Worm (Caenorhabditis elegans): Measurements from ENCODE around the gene lin-23.

lin-23 gene

DNA sequence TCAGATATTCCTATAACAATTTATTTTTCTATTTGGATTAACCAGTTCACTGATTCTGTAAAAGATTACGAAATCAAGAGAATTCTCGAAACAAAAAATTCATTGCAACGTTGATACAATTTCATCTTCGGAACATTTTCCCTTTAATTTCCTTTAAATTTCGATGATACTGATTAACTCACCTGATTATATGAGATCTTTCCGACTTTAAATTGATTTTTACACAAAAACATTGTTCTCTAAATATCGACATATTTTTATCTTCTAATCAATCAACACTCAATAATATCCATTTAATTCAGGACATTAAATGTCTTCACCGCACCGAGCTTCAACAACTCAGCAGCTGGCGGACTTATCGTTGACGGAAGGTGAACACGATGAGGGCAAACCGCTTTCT is at the start of gene lin-23:
Gene lin-23 (plus strand): TSS at position 301 of the 400 bp plus-strand sequence.
- no peak for TF ChIP-seq ztf-25 (GFP tag; IDR thresholded peaks at IDR 0.05)
- no peak for TF ChIP-seq hsf-1 (GFP tag; IDR thresholded peaks at IDR 0.05)
- TF ChIP-seq nhr-179 (tag; optimal IDR thresholded peaks at IDR 0.05) = no peak
- TF ChIP-seq nfyb-1 (GFP tag; IDR thresholded peaks at IDR 0.05) = no peak
- no peak for TF ChIP-seq hmg-1.2 (GFP tag; IDR thresholded peaks at IDR 0.05)
- TF ChIP-seq let-607 (tag; optimal IDR thresholded peaks at IDR 0.05) = no peak
- no peak for TF ChIP-seq ekl-4 (GFP tag; IDR thresholded peaks at IDR 0.05)
- TF ChIP-seq bed-1 (GFP tag; IDR thresholded peaks at IDR 0.05) = no peak
- no peak for TF ChIP-seq lsy-27 (tag; optimal IDR thresholded peaks at IDR 0.05; ENCODE audit: borderline replicate concordance, insufficient read depth)
- TF ChIP-seq ztf-26 (tag; optimal IDR thresholded peaks at IDR 0.05) = no peak
- no peak for TF ChIP-seq egrh-3 (GFP tag; IDR thresholded peaks at IDR 0.05)

DNA sequence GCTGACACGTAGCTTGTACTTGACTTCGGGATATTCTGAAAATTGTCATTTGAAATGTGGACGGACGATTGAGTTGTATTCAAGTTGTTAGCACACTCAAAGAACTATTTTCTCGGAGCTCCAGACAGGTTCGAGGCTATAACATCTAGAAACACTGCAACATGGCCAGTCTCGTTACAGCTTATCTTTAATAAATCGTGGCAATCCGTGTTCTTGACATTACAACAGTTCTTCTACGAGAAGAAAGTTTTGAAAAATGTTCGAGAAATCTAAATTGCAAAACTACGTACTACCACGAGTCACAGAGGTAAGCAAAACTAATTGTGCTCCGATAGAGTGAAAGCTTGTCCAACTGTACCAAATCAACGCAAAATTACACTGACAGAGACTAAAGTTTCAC is 49.0 kb upstream of the lin-23 start:
- no peak for TF ChIP-seq ceh-58 (GFP tag; IDR thresholded peaks at IDR 0.05)
- no peak for TF ChIP-seq sptf-2 (GFP tag; optimal IDR thresholded peaks at IDR 0.05)
- TF ChIP-seq fkh-3 (tag; optimal IDR thresholded peaks at IDR 0.05) = no peak
- no peak for TF ChIP-seq nhr-80 (tag; optimal IDR thresholded peaks at IDR 0.05)
- TF ChIP-seq ztf-22 (GFP tag; optimal IDR thresholded peaks at IDR 0.05) = no peak
- TF ChIP-seq dpff-1 (tag; optimal IDR thresholded peaks at IDR 0.05) = no peak
- TF ChIP-seq mxl-1 (tag; optimal IDR thresholded peaks at IDR 0.05) = no peak
- no peak for TF ChIP-seq lin-26 (GFP tag; IDR thresholded peaks at IDR 0.05)
- no peak for TF ChIP-seq sea-2 (GFP tag; IDR thresholded peaks at IDR 0.05)
- no peak for TF ChIP-seq F49E8.2 (tag; optimal IDR thresholded peaks at IDR 0.05; ENCODE audit: insufficient read depth)
- no peak for TF ChIP-seq rec-8 (tag; optimal IDR thresholded peaks at IDR 0.05)
- no peak for TF ChIP-seq zfh-2 (GFP tag; conservative IDR thresholded peaks at IDR 0.05)
- TF ChIP-seq hlh-12 (tag; optimal IDR thresholded peaks at IDR 0.05) = no peak
- no peak for TF ChIP-seq ceh-91 (GFP tag; IDR thresholded peaks at IDR 0.05)
- TF ChIP-seq nfyb-1 (GFP tag; IDR thresholded peaks at IDR 0.05) = no peak
- TF ChIP-seq let-526 (GFP tag; IDR thresholded peaks at IDR 0.05) = no peak
- TF ChIP-seq attf-3 (GFP tag; conservative IDR thresholded peaks at IDR 0.05) = no peak

DNA sequence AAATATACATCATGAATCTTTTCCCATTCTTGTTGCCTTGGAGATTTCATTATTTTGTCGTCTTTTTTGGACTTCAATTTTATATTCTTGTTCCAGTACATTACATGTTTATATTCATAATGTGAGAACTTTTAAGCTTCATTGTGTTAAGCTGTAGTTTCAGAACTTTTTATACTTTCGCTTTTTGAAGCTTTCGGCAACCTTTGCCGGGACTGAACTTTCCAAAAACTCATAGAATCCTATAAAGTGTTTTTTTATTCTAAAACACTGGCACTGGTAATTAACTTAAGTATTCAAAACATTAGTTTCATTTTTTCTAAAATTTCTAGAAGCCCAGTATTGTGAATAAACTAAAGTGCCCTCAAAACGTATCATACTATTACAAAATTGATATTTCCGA is 48.1 kb upstream of the lin-23 start, which contains the start of gene C32D5.4:
Gene C32D5.4 (minus strand): TSS at position 101 of the 400 bp plus-strand sequence.
- TF ChIP-seq tbx-9 (tag; optimal IDR thresholded peaks at IDR 0.05; ENCODE audit: borderline replicate concordance) = no peak
- TF ChIP-seq cebp-1 (GFP tag; IDR thresholded peaks at IDR 0.05) = no peak
- no peak for TF ChIP-seq cebp-1 (tag; optimal IDR thresholded peaks at IDR 0.05)
- TF ChIP-seq lin-26 (GFP tag; IDR thresholded peaks at IDR 0.05) = no peak
- no peak for TF ChIP-seq ceh-58 (GFP tag; IDR thresholded peaks at IDR 0.05)
- TF ChIP-seq unc-62 (GFP tag; optimal IDR thresholded peaks at IDR 0.05) = no peak
- no peak for TF ChIP-seq dpl-1 (GFP tag; optimal IDR thresholded peaks at IDR 0.05)
- TF ChIP-seq repo-1 (tag; optimal IDR thresholded peaks at IDR 0.05) = no peak
- no peak for TF ChIP-seq hsf-1 (GFP tag; IDR thresholded peaks at IDR 0.05)
- no peak for TF ChIP-seq unc-130 (GFP tag; optimal IDR thresholded peaks at IDR 0.05)
- TF ChIP-seq Y56A3A.18 (GFP tag; IDR thresholded peaks at IDR 0.05) = no peak
- no peak for TF ChIP-seq akir-1 (GFP tag; optimal IDR thresholded peaks at IDR 0.05)
- no peak for TF ChIP-seq tbp1 (GFP tag; optimal IDR thresholded peaks at IDR 0.05)
- TF ChIP-seq him-1 (tag; optimal IDR thresholded peaks at IDR 0.05) = no peak
- TF ChIP-seq attf-6 (GFP tag; IDR thresholded peaks at IDR 0.05) = no peak
- TF ChIP-seq madf-3 (GFP tag; IDR thresholded peaks at IDR 0.05) = no peak
- TF ChIP-seq ceh-79 (tag; optimal IDR thresholded peaks at IDR 0.05) = no peak
- no peak for TF ChIP-seq Y79H2A.3 (GFP tag; conservative IDR thresholded peaks at IDR 0.05)
- TF ChIP-seq ceh-91 (GFP tag; IDR thresholded peaks at IDR 0.05) = no peak

Data from whole organism, young adult.